Worm (Caenorhabditis elegans): ENCODE results near the gene Y73F8A.15.
"Not testable (repeated sequence)": the region's sequence is repeated elsewhere in the genome, so short reads cannot be mapped to it uniquely, and the experiment has no call there.

The Y73F8A.15 gene

DNA sequence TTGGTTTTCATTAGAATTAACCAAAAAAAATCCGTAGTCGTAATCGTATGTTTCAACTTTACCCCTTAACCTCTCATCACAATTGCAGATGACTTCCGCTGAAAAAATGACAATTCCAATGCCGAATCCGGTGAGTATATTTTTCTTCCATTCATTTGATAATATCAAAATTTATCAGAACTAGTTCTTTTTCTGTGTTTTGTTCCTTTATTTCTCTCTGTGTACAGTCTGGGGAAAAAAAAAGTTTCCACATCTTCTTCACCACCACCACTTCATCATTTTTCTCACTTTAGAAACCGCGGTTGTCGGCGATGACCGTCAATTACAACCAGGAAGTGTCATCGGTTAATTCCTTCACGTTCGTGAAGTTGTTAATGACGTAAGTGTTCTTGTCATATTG, 19.2 kb upstream of the Y73F8A.15 start, which contains the start of gene best-21:
Gene best-21, plus strand, starts transcription at position 301 of the 400 bp plus-strand sequence.
- TF ChIP-seq ztf-23 (GFP tag; IDR thresholded peaks at IDR 0.05): no peak
- TF ChIP-seq klf-2 (GFP tag; conservative IDR thresholded peaks at IDR 0.05): no peak
- no peak for TF ChIP-seq cog-1 (tag; optimal IDR thresholded peaks at IDR 0.05)
- no peak for TF ChIP-seq T22C8.4 (GFP tag; IDR thresholded peaks at IDR 0.05)
- TF ChIP-seq tab-1 (GFP tag; IDR thresholded peaks at IDR 0.05): no peak
- no peak for TF ChIP-seq med-1 (GFP tag; optimal IDR thresholded peaks at IDR 0.05; ENCODE audit: insufficient read depth)
- no peak for TF ChIP-seq ztf-29 (GFP tag; IDR thresholded peaks at IDR 0.05)
- TF ChIP-seq ref-1 (GFP tag; conservative IDR thresholded peaks at IDR 0.05): no peak
- TF ChIP-seq flt-1 (GFP tag; IDR thresholded peaks at IDR 0.05): no peak

DNA sequence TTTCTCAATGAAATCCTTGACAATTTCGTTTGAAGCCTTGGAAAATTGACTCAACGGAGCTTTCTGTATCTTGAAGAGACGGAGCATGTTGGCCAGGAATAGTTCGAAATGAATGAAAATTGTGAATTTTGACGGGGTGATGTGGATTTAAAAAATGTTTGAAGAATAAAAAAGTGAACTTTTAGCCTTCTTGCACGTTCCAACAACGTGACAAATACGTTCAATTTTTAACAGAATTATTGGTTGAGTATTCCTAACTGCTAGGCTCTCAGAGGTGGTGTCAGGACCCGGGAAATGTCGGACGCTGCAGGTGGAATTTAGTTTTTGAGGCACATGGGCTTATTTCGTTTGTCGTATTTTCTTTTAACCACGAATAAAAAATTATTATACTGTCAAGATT, 9.8 kb upstream of the Y73F8A.15 start, which contains the start of gene Y73F8A.12:
Gene Y73F8A.12, minus strand, starts transcription at position 101 of the 400 bp plus-strand sequence.
- not testable (repeated sequence) for TF ChIP-seq ztf-23, tab-1, flt-1 (GFP tag; IDR thresholded peaks at IDR 0.05)

ce11 chrIV:15312008-15312407, 9.4 kb upstream of the Y73F8A.15 start, which contains the start of gene Y73F8A.13:
Gene Y73F8A.13, plus strand, starts transcription at chrIV:15312247.
- TF ChIP-seq tab-1 (GFP tag; IDR thresholded peaks at IDR 0.05) (no peak), klf-2 (GFP tag; conservative IDR thresholded peaks at IDR 0.05) (no peak)

ce11 chrIV:15315502-15315901, 5.9 kb upstream of the Y73F8A.15 start:
- TF ChIP-seq ref-1 (GFP tag; conservative IDR thresholded peaks at IDR 0.05) (no peak), cog-1 (tag; optimal IDR thresholded peaks at IDR 0.05) (no peak), T22C8.4 (GFP tag; IDR thresholded peaks at IDR 0.05) (no peak), tab-1 (GFP tag; IDR thresholded peaks at IDR 0.05) (no peak), flt-1 (GFP tag; IDR thresholded peaks at IDR 0.05) (no peak), med-1 (GFP tag; optimal IDR thresholded peaks at IDR 0.05; ENCODE audit: insufficient read depth) (no peak), klf-2 (GFP tag; conservative IDR thresholded peaks at IDR 0.05) (no peak), ztf-29 (GFP tag; IDR thresholded peaks at IDR 0.05) (no peak), ztf-23 (GFP tag; IDR thresholded peaks at IDR 0.05) (no peak)

- not testable (repeated sequence) for TF ChIP-seq flt-1 (GFP tag; IDR thresholded peaks at IDR 0.05); T22C8.4 (GFP tag; IDR thresholded peaks at IDR 0.05); ref-1 (GFP tag; conservative IDR thresholded peaks at IDR 0.05)
Observed at ce11 chrIV:15318982-15319381, 2.4 kb upstream of the Y73F8A.15 start, which contains the start of gene Y73F8A.14. Gene Y73F8A.14, minus strand, starts transcription at chrIV:15319082.

DNA sequence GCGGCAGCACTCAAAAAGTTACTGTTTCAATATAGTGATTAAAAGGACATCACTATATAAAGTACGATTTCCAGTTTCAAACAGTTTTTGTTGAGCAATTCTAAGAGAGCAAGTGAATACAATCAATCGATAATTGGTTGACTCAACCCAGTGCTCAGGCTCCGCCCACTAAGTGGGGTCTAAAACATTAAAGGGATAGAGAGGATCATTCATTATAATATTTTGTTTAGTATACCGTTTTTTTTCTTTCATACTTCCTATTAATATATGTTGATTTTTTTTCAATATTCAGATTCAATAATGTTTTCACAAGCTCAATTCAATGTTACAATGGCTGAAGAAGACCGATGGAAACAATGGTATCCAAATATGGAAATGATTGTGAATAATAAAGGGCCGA, 2.2 kb downstream of the Y73F8A.15 start, which contains the start of gene tbx-39:
Gene tbx-39, plus strand, starts transcription at position 301 of the 400 bp plus-strand sequence.
- TF ChIP-seq klf-2 (GFP tag; conservative IDR thresholded peaks at IDR 0.05) (no peak), flt-1 (GFP tag; IDR thresholded peaks at IDR 0.05) (no peak), cog-1 (tag; optimal IDR thresholded peaks at IDR 0.05) (no peak), T22C8.4 (GFP tag; IDR thresholded peaks at IDR 0.05) (no peak), ztf-29 (GFP tag; IDR thresholded peaks at IDR 0.05) (no peak), ztf-23 (GFP tag; IDR thresholded peaks at IDR 0.05) (no peak), ref-1 (GFP tag; conservative IDR thresholded peaks at IDR 0.05) (no peak), tab-1 (GFP tag; IDR thresholded peaks at IDR 0.05) (no peak), med-1 (GFP tag; optimal IDR thresholded peaks at IDR 0.05; ENCODE audit: insufficient read depth) (no peak)

- TF ChIP-seq med-1 (GFP tag; optimal IDR thresholded peaks at IDR 0.05; ENCODE audit: insufficient read depth) (no peak), cog-1 (tag; optimal IDR thresholded peaks at IDR 0.05) (no peak), tab-1 (GFP tag; IDR thresholded peaks at IDR 0.05) (no peak), ref-1 (GFP tag; conservative IDR thresholded peaks at IDR 0.05) (no peak), T22C8.4 (GFP tag; IDR thresholded peaks at IDR 0.05) (no peak), klf-2 (GFP tag; conservative IDR thresholded peaks at IDR 0.05) (no peak), flt-1 (GFP tag; IDR thresholded peaks at IDR 0.05) (no peak), ztf-29 (GFP tag; IDR thresholded peaks at IDR 0.05) (no peak), ztf-23 (GFP tag; IDR thresholded peaks at IDR 0.05) (no peak)
Observed at ce11 chrIV:15328092-15328491, 6.7 kb downstream of the Y73F8A.15 start, which contains the start of gene tbx-40. Gene tbx-40, minus strand, starts transcription at chrIV:15328192.

- TF ChIP-seq ztf-29 (GFP tag; IDR thresholded peaks at IDR 0.05) (no peak), ztf-23 (GFP tag; IDR thresholded peaks at IDR 0.05) (no peak), cog-1 (tag; optimal IDR thresholded peaks at IDR 0.05) (no peak), tab-1 (GFP tag; IDR thresholded peaks at IDR 0.05) (no peak), ref-1 (GFP tag; conservative IDR thresholded peaks at IDR 0.05) (no peak), flt-1 (GFP tag; IDR thresholded peaks at IDR 0.05) (no peak)
Observed at ce11 chrIV:15336778-15337177, 15.4 kb downstream of the Y73F8A.15 start, which contains the start of gene irld-59. Gene irld-59, plus strand, starts transcription at chrIV:15337078.

- TF ChIP-seq klf-2 (GFP tag; conservative IDR thresholded peaks at IDR 0.05): no peak
- TF ChIP-seq tab-1 (GFP tag; IDR thresholded peaks at IDR 0.05): no peak
- TF ChIP-seq ref-1 (GFP tag; conservative IDR thresholded peaks at IDR 0.05): no peak
- TF ChIP-seq cog-1 (tag; optimal IDR thresholded peaks at IDR 0.05): no peak
- TF ChIP-seq T22C8.4 (GFP tag; IDR thresholded peaks at IDR 0.05): no peak
- TF ChIP-seq ztf-29 (GFP tag; IDR thresholded peaks at IDR 0.05): no peak
- TF ChIP-seq flt-1 (GFP tag; IDR thresholded peaks at IDR 0.05): no peak
- TF ChIP-seq med-1 (GFP tag; optimal IDR thresholded peaks at IDR 0.05; ENCODE audit: insufficient read depth): no peak
- TF ChIP-seq ztf-23 (GFP tag; IDR thresholded peaks at IDR 0.05): no peak
Observed at ce11 chrIV:15361244-15361643, 39.9 kb downstream of the Y73F8A.15 start, which contains the start of gene cpna-4. Gene cpna-4, plus strand, starts transcription at chrIV:15361544.

- TF ChIP-seq med-1 (GFP tag; optimal IDR thresholded peaks at IDR 0.05; ENCODE audit: insufficient read depth) (no peak), ztf-29 (GFP tag; IDR thresholded peaks at IDR 0.05) (no peak), T22C8.4 (GFP tag; IDR thresholded peaks at IDR 0.05) (no peak), ztf-23 (GFP tag; IDR thresholded peaks at IDR 0.05) (no peak), klf-2 (GFP tag; conservative IDR thresholded peaks at IDR 0.05) (no peak), tab-1 (GFP tag; IDR thresholded peaks at IDR 0.05) (no peak), flt-1 (GFP tag; IDR thresholded peaks at IDR 0.05) (no peak), cog-1 (tag; optimal IDR thresholded peaks at IDR 0.05) (no peak), ref-1 (GFP tag; conservative IDR thresholded peaks at IDR 0.05) (no peak)
Observed at ce11 chrIV:15361884-15362283, 40.5 kb downstream of the Y73F8A.15 start.
